Fruit fly (Drosophila melanogaster) whole organism: Measurements from ENCODE around the gene CG8939.

ENCODE experiments used
- CG8478 ChIP-seq: fragments of >200 bp; optimal IDR thresholded peaks from 2 replicates; lab custom pipeline; 2018; ENCODE audit warnings: inconsistent platforms
- Dll ChIP-seq: fragments of >200 bp; optimal IDR thresholded peaks from 2 replicates; lab custom pipeline; 2017
- EcR ChIP-seq, 2 experiments: fragments of >200 bp; optimal IDR thresholded peaks; 2 replicates each; lab custom pipeline; 2017; ENCODE audit warnings: missing biosample characterization in 2 of 2, missing genetic modification characterization in 2 of 2, missing genetic modification reagents in 2 of 2
- pan ChIP-seq: fragments of >200 bp; optimal IDR thresholded peaks from 2 replicates; lab custom pipeline; 2017
- psq ChIP-seq: fragments of >200 bp; optimal IDR thresholded peaks from 2 replicates; lab custom pipeline; 2017
- usp ChIP-seq: fragments of >200 bp; optimal IDR thresholded peaks from 2 replicates; lab custom pipeline; 2017; ENCODE audit warnings: missing biosample characterization, missing genetic modification characterization, mixed read lengths

CG8939 gene

DNA sequence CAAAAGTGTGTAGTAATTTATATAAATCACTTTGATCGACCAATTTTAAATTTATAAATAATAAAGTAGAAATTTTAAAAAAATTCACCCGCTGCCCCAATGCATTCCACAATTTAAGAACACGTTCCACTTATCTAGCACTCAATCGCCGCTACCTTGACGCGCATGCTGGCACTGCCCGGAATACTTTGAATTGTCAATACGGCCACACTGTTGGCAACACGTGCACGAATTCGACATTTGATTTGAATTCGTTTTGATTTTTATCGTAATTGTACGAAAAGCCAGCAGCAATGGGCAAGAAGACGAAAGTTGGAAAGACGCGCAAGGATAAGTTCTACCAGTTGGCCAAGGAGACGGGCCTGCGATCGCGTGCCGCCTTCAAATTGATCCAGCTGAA lies at the start of gene CG8939:
CG8939 (plus strand) TSS at position 186 of the 400 bp plus-strand sequence.
- no peak for TF ChIP-seq pan (lab: Kevin White, UChicago)
- no peak for TF ChIP-seq Dll

DNA sequence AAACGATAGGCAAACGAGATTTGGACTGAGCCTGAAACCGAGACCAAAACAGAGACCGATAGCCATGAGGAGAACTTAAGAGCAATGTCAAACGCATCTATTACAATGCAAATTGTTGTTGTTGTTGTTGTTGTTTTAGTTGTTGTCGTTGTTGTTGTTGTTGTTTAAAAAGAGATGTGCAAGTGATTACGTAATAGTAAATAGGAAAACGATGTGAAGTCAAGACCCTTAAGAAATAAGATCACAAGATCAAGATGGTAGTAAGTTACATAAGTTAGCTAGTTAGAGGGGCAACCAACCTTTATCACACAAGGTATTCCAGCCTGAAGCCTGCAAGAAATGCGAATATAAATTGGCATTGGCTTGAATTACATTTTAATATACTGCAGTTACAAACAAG lies 46.8 kb upstream of the CG8939 start:
- TF ChIP-seq usp (GFP tag; lab: Kevin White, UChicago) (no peak), CG8478 (no peak), EcR (GFP tag; optimal IDR thresholded peaks at IDR 0.05; lab: Kevin White, UChicago) (no peak), pan (lab: Kevin White, UChicago) (no peak), psq (no peak), Dll (no peak)

DNA sequence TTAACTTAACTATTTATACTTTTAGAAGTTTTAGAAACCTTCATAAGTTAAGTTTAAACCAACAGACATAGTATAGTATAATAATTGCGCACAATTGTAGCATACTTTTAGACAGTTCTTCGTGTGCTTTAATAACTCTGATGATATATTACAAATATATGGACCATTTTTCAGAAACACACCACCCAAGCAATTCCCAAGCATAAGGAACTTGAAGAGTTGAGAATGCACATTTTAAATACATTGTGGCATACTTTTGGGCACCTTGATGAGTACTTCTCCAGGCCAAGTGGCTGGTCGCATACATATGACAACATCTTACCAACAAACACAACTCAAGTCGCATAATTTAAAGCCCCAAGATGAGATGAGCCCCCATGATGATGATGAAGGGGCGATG lies 27.2 kb upstream of the CG8939 start:
- TF ChIP-seq psq: no peak
- TF ChIP-seq Dll: no peak
- TF ChIP-seq CG8478: no peak
- TF ChIP-seq EcR (GFP tag; optimal IDR thresholded peaks at IDR 0.05; lab: Kevin White, UChicago): no peak
- TF ChIP-seq pan (lab: Kevin White, UChicago): no peak
- TF ChIP-seq usp (GFP tag; lab: Kevin White, UChicago): no peak

DNA sequence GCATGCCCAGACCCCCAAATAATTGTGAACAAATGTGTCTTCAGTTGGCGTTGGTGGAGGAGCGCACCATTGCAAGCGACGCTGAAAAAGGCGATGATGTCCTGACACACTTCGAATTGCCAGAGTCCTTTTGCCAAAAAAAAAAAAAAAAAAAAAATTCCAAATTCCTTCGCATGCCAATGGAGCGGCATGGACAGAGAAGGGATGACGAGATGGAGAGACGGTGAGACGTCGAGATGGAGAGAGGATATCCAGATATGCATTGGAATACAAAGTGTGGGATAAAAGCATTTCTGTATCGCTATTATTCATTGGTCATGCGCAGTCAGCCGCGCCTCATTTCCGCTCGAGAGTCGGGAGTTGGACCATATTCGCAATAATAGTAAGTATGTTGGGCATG lies 25.2 kb upstream of the CG8939 start:
- TF ChIP-seq CG8478 (no peak), Dll (no peak), pan (lab: Kevin White, UChicago) (no peak), usp (GFP tag; lab: Kevin White, UChicago) (no peak), EcR (GFP tag; optimal IDR thresholded peaks at IDR 0.05; lab: Kevin White, UChicago) (no peak)

DNA sequence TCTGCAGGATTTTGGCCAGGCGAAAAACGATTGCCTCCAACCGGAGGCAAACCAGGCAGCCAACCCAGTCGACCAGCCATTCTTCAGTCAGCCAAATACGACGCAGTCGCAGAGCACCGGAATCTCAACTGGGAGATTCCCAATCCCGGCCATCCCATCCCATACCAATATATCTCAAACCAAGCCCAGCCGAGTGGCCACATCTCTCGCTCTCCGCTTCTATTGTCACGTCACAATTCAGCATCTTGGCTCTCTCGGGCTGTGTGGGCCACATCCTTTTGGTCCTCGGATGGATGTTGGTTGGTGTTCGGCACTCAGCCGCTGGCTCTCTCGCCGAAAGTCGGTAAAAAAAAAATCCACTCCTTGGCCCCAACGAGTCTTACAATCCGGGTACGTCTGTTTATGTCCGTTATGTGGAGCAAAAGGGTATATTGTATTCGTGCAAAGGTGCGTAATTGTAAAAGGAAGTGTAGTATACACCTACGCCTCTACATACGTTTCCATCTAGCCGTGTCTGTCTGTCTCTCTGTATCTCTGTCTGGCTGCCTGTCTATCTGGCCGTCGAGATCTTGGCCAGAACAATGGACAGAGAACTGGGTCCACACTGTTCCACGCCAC lies 23.6 kb upstream of the CG8939 start, which contains the start of gene mmd:
mmd (minus strand) TSS at position 3 of the 618 bp plus-strand sequence.
- TF ChIP-seq EcR (GFP tag; optimal IDR thresholded peaks at IDR 0.05; lab: Kevin White, UChicago) (no peak), pan (lab: Kevin White, UChicago) (no peak), CG8478 (no peak), Dll (no peak), usp (GFP tag; lab: Kevin White, UChicago) (no peak), psq (no peak)

DNA sequence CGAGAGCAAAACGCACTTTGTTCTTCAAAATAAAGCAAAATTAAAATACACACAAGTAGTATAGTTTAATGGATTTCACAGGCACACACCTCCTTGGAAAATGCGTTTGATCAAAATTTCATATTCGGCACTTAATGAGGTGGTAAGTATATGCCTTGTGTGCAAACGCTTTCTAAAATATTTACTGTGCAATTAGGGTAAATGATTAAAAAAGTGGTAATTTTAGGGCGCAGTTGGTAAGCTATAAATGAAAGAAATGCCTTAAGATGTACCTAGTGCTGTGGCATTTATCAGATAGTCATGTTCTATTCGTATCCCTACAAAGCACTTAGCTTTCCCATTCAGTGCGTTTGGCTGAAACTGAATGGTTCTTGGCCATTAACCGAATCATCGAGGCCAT lies 22.7 kb upstream of the CG8939 start, which contains the start of gene Or13a:
Or13a (plus strand) TSS at position 301 of the 400 bp plus-strand sequence.
- TF ChIP-seq usp (GFP tag; lab: Kevin White, UChicago) (no peak), Dll (no peak), pan (lab: Kevin White, UChicago) (no peak), CG8478 (no peak), EcR (GFP tag; optimal IDR thresholded peaks at IDR 0.05; lab: Kevin White, UChicago) (no peak)

DNA sequence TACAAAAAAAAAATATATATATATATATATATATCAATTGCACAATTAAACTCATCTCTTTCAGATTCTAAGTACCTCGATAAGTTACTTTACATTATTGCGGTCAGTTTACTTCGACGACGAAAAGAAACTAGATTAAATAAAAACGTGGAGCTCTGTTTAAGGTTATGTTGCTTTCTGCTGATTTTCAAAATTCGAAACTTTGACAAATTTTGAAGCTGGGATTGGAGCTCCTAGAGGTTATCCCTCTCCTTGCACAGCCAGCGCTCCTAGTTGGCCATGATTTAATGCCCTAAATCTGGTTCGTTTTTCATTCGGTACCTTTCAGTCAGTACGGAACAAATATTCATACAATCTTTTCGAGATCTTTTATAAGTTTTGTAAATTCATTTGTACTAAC lies 20.2 kb upstream of the CG8939 start, which contains the start of gene CG42766:
CG42766 (plus strand) TSS at position 301 of the 400 bp plus-strand sequence.
- no peak for TF ChIP-seq EcR (GFP tag; optimal IDR thresholded peaks at IDR 0.05; lab: Kevin White, UChicago)
- TF ChIP-seq CG8478: no peak

DNA sequence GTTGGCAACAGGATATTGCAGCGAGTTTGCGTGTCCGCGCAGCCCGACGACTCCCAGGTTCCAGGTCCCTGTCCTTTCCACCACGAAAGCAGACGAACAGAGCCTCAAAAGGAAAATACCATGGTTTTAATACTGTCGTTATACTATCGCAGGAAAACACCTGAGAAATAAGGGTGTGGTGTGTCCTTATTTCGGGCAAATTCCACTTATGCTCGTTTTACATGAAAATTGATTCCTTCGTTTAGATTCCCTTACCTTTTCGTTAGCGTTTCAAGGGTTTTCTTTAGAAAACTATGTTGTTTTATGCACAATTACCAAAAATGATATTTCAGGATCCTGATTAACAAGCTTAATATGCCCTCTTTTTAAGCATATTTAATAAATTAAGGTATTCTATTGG lies 14.0 kb upstream of the CG8939 start, which contains the start of gene Cep164:
Cep164 (minus strand) TSS at position 101 of the 400 bp plus-strand sequence.
- TF ChIP-seq psq (no peak), EcR (GFP tag; optimal IDR thresholded peaks at IDR 0.05; lab: Kevin White, UChicago) (no peak), CG8478 (no peak), Dll (no peak), usp (GFP tag; lab: Kevin White, UChicago) (no peak), pan (lab: Kevin White, UChicago) (no peak)

DNA sequence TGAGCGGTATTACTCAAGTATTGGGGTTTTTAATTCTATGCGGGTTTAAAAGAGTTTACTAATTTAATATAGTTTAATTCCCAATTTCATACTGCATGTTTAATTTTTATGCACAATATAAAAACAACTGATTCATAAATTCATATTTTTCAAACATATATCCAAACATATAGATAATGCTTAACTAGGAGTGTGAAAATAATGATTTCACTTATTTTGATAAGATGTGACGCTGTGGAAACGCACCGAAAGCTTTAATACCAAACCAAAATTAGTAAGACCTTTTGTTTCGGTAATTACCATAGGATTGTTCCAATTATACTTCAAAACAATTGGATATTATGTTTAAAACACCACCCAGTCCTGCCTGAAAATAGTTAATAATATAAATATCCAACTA lies 13.3 kb upstream of the CG8939 start, which contains the start of gene Slc25A46a:
Slc25A46a (plus strand) TSS at position 272 of the 400 bp plus-strand sequence.
- TF ChIP-seq pan (lab: Kevin White, UChicago): no peak

DNA sequence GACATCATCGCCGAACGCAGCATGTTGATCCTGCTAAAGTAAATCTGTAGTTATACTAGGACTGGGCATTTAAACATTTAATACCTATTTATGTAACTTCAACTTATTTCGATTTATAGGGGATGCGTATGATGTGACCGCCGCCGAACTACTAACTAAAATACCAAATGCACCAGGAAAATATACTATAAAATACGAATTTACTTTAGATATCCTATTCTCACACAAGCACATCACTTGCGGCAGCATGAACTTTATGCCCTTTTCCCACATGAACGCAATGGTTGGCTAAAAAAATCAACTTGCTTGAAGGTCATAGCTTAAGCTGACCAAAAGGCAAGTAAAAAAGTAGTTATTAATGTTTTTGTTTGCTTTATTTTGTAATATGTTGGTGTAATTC lies 10.2 kb upstream of the CG8939 start, which contains the start of gene ND-20:
ND-20 (minus strand) TSS at position 155 of the 400 bp plus-strand sequence.
- TF ChIP-seq Dll (no peak), pan (lab: Kevin White, UChicago) (no peak), CG8478 (no peak), usp (GFP tag; lab: Kevin White, UChicago) (no peak), psq (no peak), EcR (GFP tag; optimal IDR thresholded peaks at IDR 0.05; lab: Kevin White, UChicago) (no peak)

DNA sequence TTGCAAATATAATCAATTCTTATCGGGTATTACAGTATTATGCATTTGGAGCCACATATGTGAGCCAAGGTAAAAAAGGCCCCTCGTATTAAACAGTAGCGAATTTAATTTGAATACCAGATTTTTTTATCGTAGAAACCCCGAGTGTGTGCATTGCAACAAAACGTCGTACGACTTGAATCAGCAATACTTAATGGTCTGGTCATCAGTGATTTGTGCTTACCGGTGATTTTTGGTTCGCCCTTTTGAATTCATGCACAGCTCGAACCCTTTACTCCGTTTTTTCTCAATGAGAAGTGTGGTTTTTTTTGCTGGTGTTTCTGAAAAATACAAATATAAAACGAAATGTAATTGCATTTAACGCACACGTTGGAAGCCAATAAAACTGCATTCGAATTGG lies 7.2 kb upstream of the CG8939 start:
- TF ChIP-seq usp (GFP tag; lab: Kevin White, UChicago): no peak
- TF ChIP-seq pan (lab: Kevin White, UChicago): no peak
- TF ChIP-seq Dll: no peak
- no peak for TF ChIP-seq CG8478
- no peak for TF ChIP-seq psq
- no peak for TF ChIP-seq EcR (GFP tag; optimal IDR thresholded peaks at IDR 0.05; lab: Kevin White, UChicago)

DNA sequence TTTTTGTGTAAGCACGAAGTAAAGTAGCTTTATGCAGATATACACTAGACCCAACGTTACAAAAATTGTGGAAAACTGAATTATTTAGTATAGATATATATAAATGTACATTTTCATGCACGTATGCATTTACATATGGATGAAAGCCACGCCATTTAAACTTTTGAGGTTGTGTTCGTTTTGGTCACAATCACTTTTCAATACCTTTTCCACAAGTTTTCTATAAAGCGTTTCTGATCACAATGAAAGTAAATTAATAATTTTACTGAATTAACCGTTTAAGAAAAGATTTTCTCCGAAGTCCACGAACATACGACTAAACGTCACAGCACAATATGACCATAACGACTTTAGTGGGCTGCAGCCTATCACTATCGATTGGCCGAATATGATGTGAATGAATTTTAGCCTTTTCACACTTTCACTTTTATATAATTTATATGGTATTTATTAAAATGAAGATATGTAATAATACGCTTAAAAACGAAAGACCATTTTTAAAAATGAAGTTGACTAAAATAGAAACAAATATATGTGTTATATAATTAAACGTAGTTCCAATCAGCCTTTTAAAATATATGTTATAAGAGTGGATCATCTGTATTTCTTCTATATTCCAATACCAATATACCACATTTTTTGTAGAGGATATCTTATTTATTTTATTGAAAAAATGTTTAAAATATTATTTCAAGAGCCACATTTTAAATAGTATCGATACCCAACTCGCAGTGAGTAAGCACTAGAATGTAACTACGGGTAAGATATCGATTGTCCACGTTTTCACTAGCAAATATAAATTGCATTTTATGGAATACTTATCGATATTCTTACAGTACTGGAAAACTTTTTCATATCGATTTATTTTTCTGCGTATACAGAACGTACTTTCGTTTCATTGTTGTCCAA lies 4.9 kb upstream of the CG8939 start, which contains the start of the genes CG46312, eIF5 and exd:
CG46312 (minus strand) TSS at position 357 of the 909 bp plus-strand sequence.
eIF5 (minus strand) TSS at position 357 of the 909 bp plus-strand sequence.
exd (plus strand) TSS at position 851 of the 909 bp plus-strand sequence.
- TF ChIP-seq pan (lab: Kevin White, UChicago) (no peak), CG8478 (no peak), EcR (GFP tag; optimal IDR thresholded peaks at IDR 0.05; lab: Kevin White, UChicago) (no peak), psq (no peak), Dll (no peak), usp (GFP tag; lab: Kevin White, UChicago) (no peak)
